Fruit fly (Drosophila melanogaster): ENCODE data around the gene CG5958.

The CG5958 gene

dm6 chr2L:7426326-7427066 lies 6.8 kb downstream of the CG5958 start, which contains the start of gene muc (continued):
- TF ChIP-seq CG17328 (GFP tag; IDR thresholded peaks at IDR 0.05) (no peak), Atf3 (GFP tag; optimal IDR thresholded peaks at IDR 0.05) (no peak), pros (GFP tag; optimal IDR thresholded peaks at IDR 0.05) (no peak), Dek (tag; optimal IDR thresholded peaks at IDR 0.05) (peak; percentile 54), tna (GFP tag; IDR thresholded peaks at IDR 0.05; ENCODE audit: partially characterized antibody) (no peak), CG3847 (GFP tag; IDR thresholded peaks at IDR 0.05) (peak; percentile 48; the same call in 1 of the 2 replicates), CG6765 (GFP tag; optimal IDR thresholded peaks at IDR 0.05) (no peak), CG12219 (GFP tag; optimal IDR thresholded peaks at IDR 0.05) (no peak), CG16813 (GFP tag; IDR thresholded peaks at IDR 0.05; ENCODE audit: partially characterized antibody) (peak; percentile 74), Optix (GFP tag; IDR thresholded peaks at IDR 0.05) (no peak), ci (GFP tag; IDR thresholded peaks at IDR 0.05) (0 out of 3 replicates have a peak, but pooled peaks have one; percentile 29), CG10267 (tag; optimal IDR thresholded peaks at IDR 0.05) (peak; percentile 39), ham (GFP tag; IDR thresholded peaks at IDR 0.05) (no peak), ttk (GFP tag; IDR thresholded peaks at IDR 0.05) (no peak), twi (tag; optimal IDR thresholded peaks at IDR 0.05) (no peak), pita (GFP tag; optimal IDR thresholded peaks at IDR 0.05) (no peak), mld (GFP tag; IDR thresholded peaks at IDR 0.05; ENCODE audit: partially characterized antibody) (peak; percentile 44; the same call in 1 of the 3 replicates), tio (GFP tag; optimal IDR thresholded peaks at IDR 0.05) (peak; percentile 42), Meics (GFP tag; optimal IDR thresholded peaks at IDR 0.05) (no peak), CoRest (tag; optimal IDR thresholded peaks at IDR 0.05) (peak; percentile 66), CG18011 (GFP tag; optimal IDR thresholded peaks at IDR 0.05) (no peak), MTF-1 (GFP tag; optimal IDR thresholded peaks at IDR 0.05; ENCODE audit: borderline replicate concordance) (no peak), CG10565 (GFP tag; optimal IDR thresholded peaks at IDR 0.05) (no peak), crp (GFP tag; optimal IDR thresholded peaks at IDR 0.05) (no peak), E2f2 (GFP tag; IDR thresholded peaks at IDR 0.05) (peak; percentile 60), her (GFP tag; optimal IDR thresholded peaks at IDR 0.05) (no peak), cwo (GFP tag; optimal IDR thresholded peaks at IDR 0.05) (no peak), sens (GFP tag) (peak; percentile 90), Bdp1 (GFP tag; optimal IDR thresholded peaks at IDR 0.05) (no peak), dmrt99B (tag; optimal IDR thresholded peaks at IDR 0.05) (peak; percentile 31), gsb-n (tag; optimal IDR thresholded peaks at IDR 0.05) (peak; percentile 23), CG9932 (GFP tag; IDR thresholded peaks at IDR 0.05) (peak; percentile 72), sim (GFP tag; IDR thresholded peaks at IDR 0.05) (no peak), ash1 (GFP tag; optimal IDR thresholded peaks at IDR 0.05) (no peak), CG2712 (tag; optimal IDR thresholded peaks at IDR 0.05) (peak; percentile 54), NK7.1 (GFP tag; optimal IDR thresholded peaks at IDR 0.05) (no peak), CG30020 (tag; optimal IDR thresholded peaks at IDR 0.05) (peak; percentile 94), CG10654 (GFP tag; optimal IDR thresholded peaks at IDR 0.05) (peak; percentile 13), CG9797 (GFP tag; optimal IDR thresholded peaks at IDR 0.05) (peak; percentile 64), CG6854 (GFP tag; optimal IDR thresholded peaks at IDR 0.05) (no peak), Nf-YB (GFP tag; optimal IDR thresholded peaks at IDR 0.05) (no peak), nerfin-2 (GFP tag; IDR thresholded peaks at IDR 0.05; ENCODE audit: partially characterized antibody) (peak; percentile 26), al (GFP tag; IDR thresholded peaks at IDR 0.05) (no peak), cad (GFP tag; optimal IDR thresholded peaks at IDR 0.05) (no peak), CG1647 (GFP tag; optimal IDR thresholded peaks at IDR 0.05) (no peak), CG6689 (GFP tag; IDR thresholded peaks at IDR 0.05) (peak; percentile 40), usp (GFP tag; optimal IDR thresholded peaks at IDR 0.05) (no peak), CTCF (GFP tag; optimal IDR thresholded peaks at IDR 0.05) (no peak), vnd (GFP tag; IDR thresholded peaks at IDR 0.05; ENCODE audit: partially characterized antibody) (peak; percentile 51; the same call in 1 of the 3 replicates), CG7271 (tag; optimal IDR thresholded peaks at IDR 0.05) (no peak)
